Fruit fly (Drosophila melanogaster): ENCODE results near the gene CG42680.
"Not testable (repeated sequence)": the region's sequence is repeated elsewhere in the genome, so short reads cannot be mapped to it uniquely, and the experiment has no call there.

CG42680 gene

DNA sequence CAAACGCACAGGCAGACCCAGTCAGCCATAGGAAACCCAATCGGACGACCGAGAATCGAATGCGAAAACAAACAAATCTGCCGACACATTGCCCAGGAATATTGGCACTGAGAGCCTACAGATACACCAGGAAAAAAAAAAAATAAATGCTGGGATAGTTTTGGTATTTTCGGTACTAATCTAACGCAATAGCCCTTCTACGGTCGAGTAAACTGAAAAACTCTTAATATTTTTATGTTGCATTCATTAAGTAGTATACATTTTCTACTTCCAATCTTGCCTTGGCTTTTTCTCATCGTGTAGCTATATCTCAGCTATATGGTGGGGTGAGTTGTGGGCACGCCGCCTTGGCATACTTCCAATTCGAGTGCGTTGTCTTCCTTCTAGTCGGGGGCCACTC lies 31.6 kb upstream of the CG42680 start (continued):
- TF ChIP-seq Hey (tag; optimal IDR thresholded peaks at IDR 0.05) (no peak), bbx (GFP tag; IDR thresholded peaks at IDR 0.05; ENCODE audit: partially characterized antibody) (no peak), CG30431 (GFP tag; optimal IDR thresholded peaks at IDR 0.05) (no peak), grau (tag; optimal IDR thresholded peaks at IDR 0.05) (peak; percentile 5), Sry-β (GFP tag; optimal IDR thresholded peaks at IDR 0.05) (no peak), CG32772 (GFP tag; IDR thresholded peaks at IDR 0.05) (no peak), wdn (GFP tag; IDR thresholded peaks at IDR 0.05) (no peak), CG14014 (GFP tag; IDR thresholded peaks at IDR 0.05) (0 out of 2 replicates have a peak, but pooled peaks have one; percentile 14), CG13296 (GFP tag; optimal IDR thresholded peaks at IDR 0.05) (peak; percentile 9), CG1792 (GFP tag; optimal IDR thresholded peaks at IDR 0.05) (peak; percentile 9), Nf-YB (GFP tag; optimal IDR thresholded peaks at IDR 0.05) (no peak)

DNA sequence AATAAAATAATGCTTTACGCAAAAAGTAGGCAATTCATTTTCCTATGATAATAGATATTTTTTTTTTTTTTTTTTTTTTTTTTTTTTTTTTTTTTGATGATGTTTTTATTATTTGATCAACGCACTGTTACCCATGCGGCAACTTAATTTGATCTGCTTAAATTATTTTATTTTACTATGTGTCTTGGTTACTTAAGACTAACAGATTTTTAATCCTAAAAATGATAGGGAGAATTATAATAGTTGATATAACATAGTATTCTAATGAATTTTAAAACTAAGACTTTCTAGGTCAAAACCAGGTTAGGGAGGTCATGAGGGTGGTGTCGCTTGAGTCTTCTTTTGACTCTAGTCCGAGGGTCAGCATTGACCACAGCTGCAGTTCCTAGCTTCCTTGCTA lies 30.8 kb upstream of the CG42680 start:
- TF ChIP-seq CG12769 (tag; optimal IDR thresholded peaks at IDR 0.05): peak; percentile 18
- TF ChIP-seq Pdp1 (GFP tag; optimal IDR thresholded peaks at IDR 0.05): peak in 1 of 2 experiments; percentile 44
- not testable (repeated sequence) for TF ChIP-seq CG8290 (GFP tag; optimal IDR thresholded peaks at IDR 0.05)
- peak in 1 of 2 experiments; percentile 22 for TF ChIP-seq CG8290 (tag; optimal IDR thresholded peaks at IDR 0.05)
- peak; percentile 15 for TF ChIP-seq CG7745 (tag; optimal IDR thresholded peaks at IDR 0.05)
- TF ChIP-seq CG9437 (GFP tag; optimal IDR thresholded peaks at IDR 0.05): peak; percentile 55
- 0 out of 4 replicates have a peak, but pooled peaks have one; percentile 12 for TF ChIP-seq chinmo (GFP tag; IDR thresholded peaks at IDR 0.05; ENCODE audit: partially characterized antibody)

DNA sequence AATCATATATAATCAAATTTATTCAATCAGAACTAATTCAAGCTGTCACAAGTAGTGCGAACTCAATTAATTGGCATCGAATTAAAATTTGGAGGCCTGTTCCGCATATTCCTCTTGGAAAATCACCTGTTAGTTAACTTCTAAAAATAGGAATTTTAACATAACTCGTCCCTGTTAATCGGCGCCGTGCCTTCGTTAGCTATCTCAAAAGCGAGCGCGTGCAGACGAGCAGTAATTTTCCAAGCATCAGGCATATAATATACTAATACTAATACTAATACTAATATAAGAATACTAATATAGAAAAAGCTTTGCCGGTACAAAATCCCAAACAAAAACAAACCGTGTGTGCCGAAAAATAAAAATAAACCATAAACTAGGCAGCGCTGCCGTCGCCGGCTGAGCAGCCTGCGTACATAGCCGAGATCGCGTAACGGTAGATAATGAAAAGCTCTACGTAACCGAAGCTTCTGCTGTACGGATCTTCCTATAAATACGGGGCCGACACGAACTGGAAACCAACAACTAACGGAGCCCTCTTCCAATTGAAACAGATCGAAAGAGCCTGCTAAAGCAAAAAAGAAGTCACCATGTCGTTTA lies 27.8 kb upstream of the CG42680 start:
- TF ChIP-seq gsb-n (tag; optimal IDR thresholded peaks at IDR 0.05) (no peak), CG13296 (GFP tag; optimal IDR thresholded peaks at IDR 0.05) (no peak), CG2678 (tag; optimal IDR thresholded peaks at IDR 0.05) (no peak), CG43689 (GFP tag; IDR thresholded peaks at IDR 0.05) (no peak), MESR4 (GFP tag; optimal IDR thresholded peaks at IDR 0.05) (no peak), twi (tag; optimal IDR thresholded peaks at IDR 0.05) (no peak), Hmx (GFP tag; optimal IDR thresholded peaks at IDR 0.05) (no peak), oc (tag; optimal IDR thresholded peaks at IDR 0.05) (no peak), aop (GFP tag; IDR thresholded peaks at IDR 0.05) (no peak), CG15479 (GFP tag; optimal IDR thresholded peaks at IDR 0.05) (no peak), CG16815 (GFP tag; optimal IDR thresholded peaks at IDR 0.05) (no peak), HLHmδ (GFP tag; optimal IDR thresholded peaks at IDR 0.05) (no peak), CG4328 (GFP tag; optimal IDR thresholded peaks at IDR 0.05) (no peak), Hr3 (GFP tag; optimal IDR thresholded peaks at IDR 0.05) (no peak), hbn (GFP tag; IDR thresholded peaks at IDR 0.05; ENCODE audit: partially characterized antibody) (no peak), gce (GFP tag; IDR thresholded peaks at IDR 0.05) (no peak), CG13624 (GFP tag; optimal IDR thresholded peaks at IDR 0.05) (no peak), dpn (GFP tag; optimal IDR thresholded peaks at IDR 0.05) (no peak), Ada2b (GFP tag; IDR thresholded peaks at IDR 0.05) (no peak), crp (GFP tag; optimal IDR thresholded peaks at IDR 0.05) (no peak), hkb (optimal IDR thresholded peaks at IDR 0.05) (no peak), hkb (GFP tag; IDR thresholded peaks at IDR 0.05) (no peak), CG11504 (tag; optimal IDR thresholded peaks at IDR 0.05) (no peak), zfh2 (GFP tag; optimal IDR thresholded peaks at IDR 0.05) (no peak), HmgD (GFP tag; optimal IDR thresholded peaks at IDR 0.05) (no peak), nom (GFP tag; optimal IDR thresholded peaks at IDR 0.05) (no peak), CG17361 (GFP tag; IDR thresholded peaks at IDR 0.05) (no peak), CG10267 (tag; optimal IDR thresholded peaks at IDR 0.05) (no peak), CG11456 (GFP tag; IDR thresholded peaks at IDR 0.05) (no peak), D (optimal IDR thresholded peaks at IDR 0.05) (no peak), D (GFP tag; optimal IDR thresholded peaks at IDR 0.05) (no peak)
